Fruit fly (Drosophila melanogaster) Kc167 (cell line): ENCODE data around the gene CG31780.

Source experiments
- Myc ChIP-seq: fragments of >200 bp; optimal IDR thresholded peaks from 2 replicates; lab custom pipeline; 2017; ENCODE audit warnings: missing external identifiers
- Sin3A ChIP-seq: fragments of >200 bp; optimal IDR thresholded peaks from 2 replicates; lab custom pipeline; 2018; ENCODE audit warnings: missing external identifiers
- h ChIP-seq: fragments of >200 bp; optimal IDR thresholded peaks from 3 replicates; lab custom pipeline; 2018; ENCODE audit warnings: missing external identifiers
- insv ChIP-seq: fragments of >200 bp; optimal IDR thresholded peaks from 3 replicates; lab custom pipeline; 2018; ENCODE audit warnings: missing external identifiers
- psq ChIP-seq: fragments of >200 bp; optimal IDR thresholded peaks from 2 replicates; lab custom pipeline; 2017; ENCODE audit warnings: missing external identifiers
- ttk ChIP-seq: sonication (Bioruptor generic); optimal IDR thresholded peaks from 2 replicates; lab custom pipeline; 2017; ENCODE audit warnings: missing external identifiers

The CG31780 gene

dm6 chr2L:15742976-15743375 lies 47.1 kb downstream of the CG31780 start:
- TF ChIP-seq h (lab: Kevin White, UChicago), result no peak
- TF ChIP-seq Sin3A (lab: Kevin White, UChicago), result no peak
- no peak for TF ChIP-seq ttk (lab: Kevin White, UChicago)
- no peak for TF ChIP-seq insv
- no peak for TF ChIP-seq psq (lab: Kevin White, UChicago)
- no peak for TF ChIP-seq Myc

- no peak for TF ChIP-seq h (lab: Kevin White, UChicago)
- no peak for TF ChIP-seq insv
- no peak for TF ChIP-seq Myc
- TF ChIP-seq Sin3A (lab: Kevin White, UChicago), result no peak
- no peak for TF ChIP-seq ttk (lab: Kevin White, UChicago)
- TF ChIP-seq psq (lab: Kevin White, UChicago), result no peak
Observed at dm6 chr2L:15743578-15743977, 47.7 kb downstream of the CG31780 start.

dm6 chr2L:15745036-15745854 lies 49.4 kb downstream of the CG31780 start:
- TF ChIP-seq Myc, result no peak
- no peak for TF ChIP-seq insv
- no peak for TF ChIP-seq ttk (lab: Kevin White, UChicago)
- TF ChIP-seq Sin3A (lab: Kevin White, UChicago), result no peak
- TF ChIP-seq h (lab: Kevin White, UChicago), result no peak
- TF ChIP-seq psq (lab: Kevin White, UChicago), result peak; percentile 49

- TF ChIP-seq h (lab: Kevin White, UChicago), result no peak
- no peak for TF ChIP-seq ttk (lab: Kevin White, UChicago)
- no peak for TF ChIP-seq psq (lab: Kevin White, UChicago)
- TF ChIP-seq insv, result no peak
Observed at dm6 chr2L:15745989-15746388, 50.2 kb downstream of the CG31780 start.

DNA sequence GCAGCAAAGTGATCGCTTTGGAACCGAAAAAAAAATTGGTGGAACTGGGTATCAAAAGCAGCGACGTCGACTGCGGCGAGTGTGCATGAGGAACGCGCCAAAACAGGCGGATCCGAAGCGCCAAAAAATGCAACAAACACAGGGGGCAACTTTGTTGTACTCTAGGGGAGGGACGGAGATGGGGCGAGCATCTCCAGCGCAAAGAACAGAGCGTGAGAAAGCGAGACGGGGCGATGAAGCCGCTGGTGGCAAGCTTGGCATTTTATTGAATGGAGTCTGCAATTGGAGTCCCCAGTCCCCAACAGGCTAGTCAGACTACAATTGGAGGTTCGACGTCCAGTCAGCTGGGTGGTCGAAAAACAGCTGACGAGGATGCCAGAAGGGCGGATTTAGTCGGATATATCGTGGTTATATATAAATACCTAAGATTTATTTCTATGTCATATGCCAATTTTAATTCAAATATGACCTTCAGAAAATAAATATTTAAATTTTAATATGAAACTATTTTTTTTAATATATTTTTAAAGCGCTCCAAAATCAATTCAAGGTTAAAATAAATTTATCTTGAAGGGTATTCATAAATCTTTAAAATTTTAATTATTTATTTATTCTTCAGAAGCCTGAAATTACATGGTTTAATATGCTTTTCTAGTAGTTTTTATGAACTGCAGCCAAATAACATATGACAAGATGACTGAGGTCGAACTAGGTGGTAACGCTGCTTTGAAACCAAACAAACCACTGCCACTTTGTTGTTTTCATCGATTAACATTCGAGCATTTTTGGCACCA lies 51.0 kb downstream of the CG31780 start:
- no peak for TF ChIP-seq ttk (lab: Kevin White, UChicago)
- no peak for TF ChIP-seq h (lab: Kevin White, UChicago)
